Worm (Caenorhabditis elegans) whole organism, L1 larva: ENCODE data around the gene K09C8.2.

ENCODE experiments used
- fos-1 ChIP-seq: fragments of 150-350 bp; optimal IDR thresholded peaks from 2 replicates; lab custom pipeline; 2014; ENCODE audit warnings: missing biosample characterization, missing genetic modification characterization
- lin-39 ChIP-seq: fragments of 150-350 bp; optimal IDR thresholded peaks from 2 replicates; lab custom pipeline; 2014; ENCODE audit warnings: missing biosample characterization, missing genetic modification reagents, missing genetic modification characterization
- nhr-28 ChIP-seq: fragments of 150-350 bp; optimal IDR thresholded peaks from 2 replicates; lab custom pipeline; 2014; ENCODE audit warnings: missing biosample characterization, missing genetic modification characterization
- unc-62 ChIP-seq: fragments of 150-350 bp; optimal IDR thresholded peaks from 2 replicates; lab custom pipeline; 2014; ENCODE audit warnings: missing biosample characterization, missing genetic modification reagents, missing genetic modification characterization
- ztf-4 ChIP-seq: fragments of 150-350 bp; optimal IDR thresholded peaks from 2 replicates; lab custom pipeline; 2014; ENCODE audit warnings: missing biosample characterization, missing genetic modification characterization

DNA sequence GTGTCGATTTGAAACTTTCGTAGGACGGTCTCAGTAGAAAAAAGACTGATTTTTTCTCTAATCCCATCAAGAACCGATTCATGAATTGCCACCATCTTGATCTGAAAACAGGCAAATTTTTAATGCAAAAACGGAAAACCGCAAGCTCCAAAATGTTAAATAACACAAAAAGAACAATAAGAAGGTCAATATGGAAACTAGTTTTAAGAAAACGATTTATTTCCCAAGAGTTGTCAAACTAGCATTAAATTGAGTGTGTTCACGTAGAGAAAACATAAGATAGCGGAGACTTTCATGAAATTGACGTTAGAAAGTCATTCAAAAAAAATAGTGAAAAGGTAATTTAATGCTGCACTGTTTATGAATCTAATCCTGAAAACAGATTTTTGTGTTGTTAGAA lies 45.3 kb upstream of the K09C8.2 start, which contains the start of gene F47B10.9:
- TF ChIP-seq nhr-28 (tag; lab: Kevin White, UChicago) (no peak), ztf-4 (no peak), fos-1 (no peak), unc-62 (GFP tag; lab: Kevin White, UChicago) (no peak), lin-39 (tag; lab: Kevin White, UChicago) (no peak)
